Fruit fly (Drosophila melanogaster) Kc167 (cell line): ENCODE measurements around the gene Gr93c.

Source experiments
- Myc ChIP-seq: fragments of >200 bp; optimal IDR thresholded peaks from 2 replicates; lab custom pipeline; 2017; ENCODE audit warnings: missing external identifiers
- Sin3A ChIP-seq: fragments of >200 bp; optimal IDR thresholded peaks from 2 replicates; lab custom pipeline; 2018; ENCODE audit warnings: missing external identifiers
- h ChIP-seq: fragments of >200 bp; optimal IDR thresholded peaks from 3 replicates; lab custom pipeline; 2018; ENCODE audit warnings: missing external identifiers
- psq ChIP-seq: fragments of >200 bp; optimal IDR thresholded peaks from 2 replicates; lab custom pipeline; 2017; ENCODE audit warnings: missing external identifiers

- TF ChIP-seq Myc (lab: Kevin White, UChicago): no peak
- TF ChIP-seq psq (lab: Kevin White, UChicago): no peak
- TF ChIP-seq h (lab: Kevin White, UChicago): no peak
- no peak for TF ChIP-seq Sin3A (lab: Kevin White, UChicago)
Observed at dm6 chr3R:21829487-21829957, 15.5 kb downstream of the Gr93c start.
